Worm (Caenorhabditis elegans): ENCODE data around the gene srh-22.

The srh-22 gene

ce11 chrV:4918091-4918624 is 4.0 kb upstream of the srh-22 start, which contains the start of gene C02E7.7:
TSS of gene C02E7.7 (minus strand) at chrV:4918574.
- TF ChIP-seq nhr-12 (tag; optimal IDR thresholded peaks at IDR 0.05) (no peak), mab-5 (tag; optimal IDR thresholded peaks at IDR 0.05) (no peak), elt-3 (tag; optimal IDR thresholded peaks at IDR 0.05) (no peak), sem-2 (GFP tag; optimal IDR thresholded peaks at IDR 0.05) (no peak), cnd-1 (tag; optimal IDR thresholded peaks at IDR 0.05) (no peak), unc-62 (GFP tag; optimal IDR thresholded peaks at IDR 0.05) (no peak), ztf-11 (tag; optimal IDR thresholded peaks at IDR 0.05) (no peak), elt-1 (tag; optimal IDR thresholded peaks at IDR 0.05; ENCODE audit: borderline replicate concordance, insufficient read depth) (no peak), snpc-4 (tag; optimal IDR thresholded peaks at IDR 0.05) (no peak), ceh-39 (tag; optimal IDR thresholded peaks at IDR 0.05) (no peak), unc-120 (tag; optimal IDR thresholded peaks at IDR 0.05; ENCODE audit: poor library complexity, severe bottlenecking) (no peak), mep-1 (tag; optimal IDR thresholded peaks at IDR 0.05) (no peak), nhr-28 (tag; optimal IDR thresholded peaks at IDR 0.05) (no peak), M03D4.4 (tag; optimal IDR thresholded peaks at IDR 0.05) (no peak)

- peak; percentile 67 for TF ChIP-seq blmp-1 (tag; optimal IDR thresholded peaks at IDR 0.05)
- TF ChIP-seq nhr-12 (tag; optimal IDR thresholded peaks at IDR 0.05), result no peak
- TF ChIP-seq nhr-28 (tag; optimal IDR thresholded peaks at IDR 0.05), result no peak
- no peak for TF ChIP-seq unc-120 (tag; optimal IDR thresholded peaks at IDR 0.05; ENCODE audit: poor library complexity, severe bottlenecking)
- TF ChIP-seq zip-8 (tag; optimal IDR thresholded peaks at IDR 0.05), result no peak
- TF ChIP-seq elt-1 (tag; optimal IDR thresholded peaks at IDR 0.05; ENCODE audit: borderline replicate concordance, insufficient read depth), result peak; percentile 90
- no peak for TF ChIP-seq lsy-2 (tag; optimal IDR thresholded peaks at IDR 0.05)
- no peak for TF ChIP-seq mep-1 (tag; optimal IDR thresholded peaks at IDR 0.05)
- TF ChIP-seq unc-62 (GFP tag; optimal IDR thresholded peaks at IDR 0.05), result peak; percentile 16
- peak; percentile 14 for TF ChIP-seq nhr-237 (tag; optimal IDR thresholded peaks at IDR 0.05)
These were observed 3.4 kb upstream of the srh-22 start, which contains the start of gene C02E7.6 for ce11 chrV:4918664-4919257. TSS of gene C02E7.6 (plus strand) at chrV:4919207.

- no peak for TF ChIP-seq cnd-1 (tag; optimal IDR thresholded peaks at IDR 0.05)
- no peak for TF ChIP-seq pha-4 (tag; optimal IDR thresholded peaks at IDR 0.05)
- TF ChIP-seq nhr-237 (tag; optimal IDR thresholded peaks at IDR 0.05), result no peak
- TF ChIP-seq elt-3 (tag; optimal IDR thresholded peaks at IDR 0.05), result no peak
- no peak for TF ChIP-seq nhr-76 (tag; optimal IDR thresholded peaks at IDR 0.05)
- no peak for TF ChIP-seq unc-62 (GFP tag; optimal IDR thresholded peaks at IDR 0.05)
- no peak for TF ChIP-seq elt-1 (tag; optimal IDR thresholded peaks at IDR 0.05; ENCODE audit: borderline replicate concordance, insufficient read depth)
- no peak for TF ChIP-seq lin-32 (GFP tag; optimal IDR thresholded peaks at IDR 0.05)
- TF ChIP-seq hlh-1 (tag; optimal IDR thresholded peaks at IDR 0.05), result no peak
- TF ChIP-seq mls-2 (tag; optimal IDR thresholded peaks at IDR 0.05), result no peak
- TF ChIP-seq snpc-4 (tag; optimal IDR thresholded peaks at IDR 0.05), result no peak
- no peak for TF ChIP-seq nhr-2 (tag; optimal IDR thresholded peaks at IDR 0.05)
- TF ChIP-seq sem-2 (GFP tag; optimal IDR thresholded peaks at IDR 0.05), result no peak
- no peak for TF ChIP-seq ces-1 (GFP tag; optimal IDR thresholded peaks at IDR 0.05)
- TF ChIP-seq sptf-1 (tag; optimal IDR thresholded peaks at IDR 0.05), result no peak
- TF ChIP-seq bed-3 (GFP tag; optimal IDR thresholded peaks at IDR 0.05), result no peak
These were observed 1.4 kb upstream of the srh-22 start, which contains the start of the genes C02E7.8 and srh-23 for ce11 chrV:4920690-4921152. TSS of gene C02E7.8 (minus strand) at chrV:4920790. TSS of gene srh-23 (plus strand) at chrV:4921102.

ce11 chrV:4924618-4925017 is 2.5 kb downstream of the srh-22 start, which contains the start of gene srh-20:
TSS of gene srh-20 (plus strand) at chrV:4924918.
- TF ChIP-seq hlh-1 (tag; optimal IDR thresholded peaks at IDR 0.05), result no peak
- no peak for TF ChIP-seq zip-8 (tag; optimal IDR thresholded peaks at IDR 0.05)
- no peak for TF ChIP-seq mls-2 (tag; optimal IDR thresholded peaks at IDR 0.05)
- no peak for TF ChIP-seq elt-1 (tag; optimal IDR thresholded peaks at IDR 0.05; ENCODE audit: borderline replicate concordance, insufficient read depth)
- TF ChIP-seq lin-13 (tag; optimal IDR thresholded peaks at IDR 0.05), result no peak
- TF ChIP-seq ham-2 (GFP tag; optimal IDR thresholded peaks at IDR 0.05), result no peak
- no peak for TF ChIP-seq sptf-1 (tag; optimal IDR thresholded peaks at IDR 0.05)
- TF ChIP-seq mep-1 (tag; optimal IDR thresholded peaks at IDR 0.05), result no peak
- no peak for TF ChIP-seq pha-4 (tag; optimal IDR thresholded peaks at IDR 0.05)
- no peak for TF ChIP-seq nhr-28 (tag; optimal IDR thresholded peaks at IDR 0.05)
- no peak for TF ChIP-seq ceh-83 (GFP tag; optimal IDR thresholded peaks at IDR 0.05)
- TF ChIP-seq nhr-12 (tag; optimal IDR thresholded peaks at IDR 0.05), result no peak
- TF ChIP-seq cnd-1 (tag; optimal IDR thresholded peaks at IDR 0.05), result no peak
- TF ChIP-seq ztf-11 (tag; optimal IDR thresholded peaks at IDR 0.05), result no peak
